Fruit fly (Drosophila melanogaster) whole organism, pupa: Measurements from ENCODE around the gene RhoGAP19D.

Experiments
- CG10348 ChIP-seq: fragments of 200-800 bp; sonication (Bioruptor generic); IDR thresholded peaks from 2 replicates; pipeline ENCODE4 v1.3.6; 2022; ENCODE audit warnings: missing biosample characterization, missing genetic modification characterization
- CG14655 ChIP-seq: fragments of 200-800 bp; sonication (Bioruptor generic); optimal IDR thresholded peaks from 3 replicates; lab custom pipeline; 2017; ENCODE audit warnings: mild to moderate bottlenecking, missing biosample characterization, missing genetic modification reagents, missing genetic modification characterization
- CG17806 ChIP-seq: fragments of 200-800 bp; sonication (Bioruptor generic); optimal IDR thresholded peaks from 2 replicates; lab custom pipeline; 2018; ENCODE audit warnings: missing biosample characterization, mild to moderate bottlenecking, missing genetic modification characterization, moderate library complexity
- CG9948 ChIP-seq: fragments of 200-800 bp; sonication (Bioruptor generic); optimal IDR thresholded peaks from 2 replicates; lab custom pipeline; 2018; ENCODE audit warnings: missing biosample characterization, mild to moderate bottlenecking, missing genetic modification characterization, moderate library complexity
- EcR ChIP-seq: fragments of 200-800 bp; sonication (Bioruptor generic); optimal IDR thresholded peaks from 3 replicates; lab custom pipeline; 2019; ENCODE audit warnings: missing biosample characterization, missing genetic modification characterization, mild to moderate bottlenecking, moderate library complexity, missing genetic modification reagents
- gl ChIP-seq: fragments of 200-800 bp; sonication (Bioruptor generic); optimal IDR thresholded peaks from 2 replicates; lab custom pipeline; 2018; ENCODE audit warnings: missing biosample characterization, mild to moderate bottlenecking, missing genetic modification characterization
- rn ChIP-seq: fragments of 200-800 bp; sonication (Bioruptor generic); IDR thresholded peaks from 2 replicates; pipeline ENCODE4 v1.3.6; 2022; ENCODE audit warnings: missing biosample characterization, missing genetic modification characterization

DNA sequence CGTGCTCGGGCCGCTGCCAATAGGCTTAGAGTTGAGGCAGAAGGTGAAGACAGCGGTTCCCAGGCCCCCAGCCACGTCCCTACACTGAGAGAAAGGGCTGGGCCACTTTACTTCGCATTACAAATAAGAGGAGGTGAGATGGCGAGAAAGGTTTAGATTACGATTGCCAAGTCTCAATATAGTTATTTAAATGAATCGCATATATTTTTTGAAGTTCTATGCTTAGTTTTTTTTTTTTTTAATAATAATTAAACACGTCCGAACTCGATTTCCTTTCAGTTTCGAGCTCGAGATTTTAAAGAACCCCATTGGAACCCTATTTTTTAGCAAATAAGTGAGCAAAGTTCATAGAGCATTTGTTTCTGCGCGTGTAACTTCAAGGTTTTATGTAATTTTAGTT, 2.7 kb downstream of the RhoGAP19D start:
- TF ChIP-seq CG10348 (no peak), CG17806 (tag; lab: Kevin White, UChicago) (peak; percentile 17), EcR (GFP tag; lab: Kevin White, UChicago) (no peak), CG9948 (tag; lab: Kevin White, UChicago) (peak; percentile 30), rn (GFP tag; lab: Robert Waterston, UW) (no peak), CG14655 (GFP tag; lab: Kevin White, UChicago) (peak; percentile 54), gl (tag; lab: Kevin White, UChicago) (no peak)
